Worm (Caenorhabditis elegans) whole organism, L2 larva: ENCODE data around the gene kcnl-3.

Experiments
- elt-3 ChIP-seq: sonication (generic microtip); optimal IDR thresholded peaks from 2 replicates; lab custom pipeline; 2017; ENCODE audit warnings: missing biosample characterization, missing genetic modification characterization
- ztf-1 ChIP-seq: fragments of 200-800 bp; sonication (Bioruptor generic); conservative IDR thresholded peaks from 2 replicates; pipeline ENCODE4 v1.3.6; 2022; ENCODE audit warnings: missing genetic modification characterization, missing compliant biosample characterization

Gene kcnl-3

DNA sequence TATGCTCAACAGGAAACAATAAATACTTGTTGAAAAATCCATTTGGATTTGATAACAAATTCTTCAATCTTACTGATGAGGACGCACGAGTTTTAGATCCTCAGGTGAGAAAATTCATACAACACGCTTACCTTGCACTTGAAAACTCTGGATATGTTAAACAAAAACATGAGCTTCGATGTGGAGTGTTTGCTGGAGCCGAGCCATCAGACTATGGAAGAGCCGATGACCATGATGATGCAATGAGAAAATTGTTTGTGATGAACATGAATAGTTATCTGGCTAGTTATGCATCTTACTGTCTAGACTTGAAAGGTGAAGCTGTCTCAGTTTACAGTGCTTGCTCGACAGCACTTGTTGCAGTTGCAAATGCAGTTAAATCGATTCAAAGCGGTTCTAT, 47.3 kb downstream of the kcnl-3 start:
- TF ChIP-seq elt-3 (tag; lab: Kevin White, UChicago) (no peak), ztf-1 (GFP tag; lab: Robert Waterston, UW) (no peak)
